Worm (Caenorhabditis elegans) whole organism, midembryonic: ENCODE data around the gene nac-3.

Experiments used
- flt-1 ChIP-seq: fragments of 200-800 bp; sonication (Bioruptor generic); IDR thresholded peaks from 2 replicates; pipeline ENCODE4 v1.3.6; 2022; ENCODE audit warnings: missing genetic modification characterization, missing compliant biosample characterization
- med-1 ChIP-seq: sonication (generic microtip); optimal IDR thresholded peaks from 2 replicates; lab custom pipeline; 2017; ENCODE audit warnings: missing genetic modification characterization, mild to moderate bottlenecking, missing compliant biosample characterization, antibody characterized with exemption, missing genetic modification reagents; ENCODE audit not compliant: insufficient read depth
- tab-1 ChIP-seq: fragments of 200-800 bp; sonication (Bioruptor generic); IDR thresholded peaks from 2 replicates; pipeline ENCODE4 v1.3.6; 2022; ENCODE audit warnings: missing genetic modification characterization, missing compliant biosample characterization

- TF ChIP-seq med-1 (GFP tag; lab: Kevin White, UChicago) (no peak), flt-1 (no peak), tab-1 (no peak)
These were observed 33.6 kb downstream of the nac-3 start, which contains the start of gene unc-47 for ce11 chrIII:10186160-10186559.
